Worm (Caenorhabditis elegans): ENCODE results near the gene C46G7.2.

ce11 chrIV:6011545-6011944 is 3.5 kb upstream of the C46G7.2 start, which contains the start of gene C46G7.5:
- TF ChIP-seq unc-62 (GFP tag; optimal IDR thresholded peaks at IDR 0.05) (no peak), madf-8 (GFP tag; conservative IDR thresholded peaks at IDR 0.05) (no peak), gei-17 (GFP tag; optimal IDR thresholded peaks at IDR 0.05) (no peak), F10E7.11 (tag; optimal IDR thresholded peaks at IDR 0.05) (no peak)
